Fruit fly (Drosophila melanogaster): ENCODE results near the gene CG10700.

Gene CG10700

DNA sequence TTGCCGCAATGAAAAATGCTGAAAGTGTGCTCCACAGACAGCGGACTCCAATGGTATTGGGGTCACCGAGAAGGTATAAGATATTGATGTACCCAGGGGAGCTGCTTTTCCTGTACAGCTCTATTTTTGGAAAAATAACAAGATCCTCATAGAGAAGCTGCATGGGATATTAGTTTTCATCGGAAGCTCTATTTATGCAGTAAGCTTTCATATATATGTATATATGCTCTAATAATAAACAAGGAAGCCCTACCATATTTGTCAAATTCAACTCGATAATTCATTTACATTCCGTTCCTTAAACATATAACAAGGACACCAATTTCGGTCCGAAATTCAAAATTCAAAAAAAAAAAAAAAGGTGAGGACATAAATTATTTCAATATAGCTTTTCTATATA is 22.9 kb upstream of the CG10700 start, which contains the start of the genes CG17344 and CG43731:
TSS of gene CG17344 (plus strand) at position 301 of the 400 bp plus-strand sequence.
TSS of gene CG43731 (plus strand) at position 301 of the 400 bp plus-strand sequence.
- no peak for TF ChIP-seq CG17801 (GFP tag; optimal IDR thresholded peaks at IDR 0.05; ENCODE audit: partially characterized antibody)

DNA sequence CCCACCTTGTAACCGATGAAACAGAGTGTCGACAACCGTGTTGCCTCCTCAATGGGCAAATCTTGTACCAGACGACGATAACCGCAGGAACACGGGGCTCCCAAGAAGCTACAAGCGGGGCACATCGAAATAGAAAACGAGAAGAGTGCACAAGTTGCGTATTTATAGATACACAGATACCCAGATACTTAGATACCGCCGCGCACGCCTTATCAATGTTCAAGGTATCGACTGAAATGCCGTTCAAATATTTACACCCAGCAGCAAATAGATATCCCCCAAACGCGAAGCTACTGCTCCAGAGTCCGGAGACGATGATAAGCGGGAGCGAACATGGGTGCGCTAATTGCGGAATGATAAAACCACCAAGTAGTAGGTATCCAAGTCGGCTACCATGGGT is 19.8 kb upstream of the CG10700 start:
- no peak for TF ChIP-seq CG17801 (GFP tag; optimal IDR thresholded peaks at IDR 0.05; ENCODE audit: partially characterized antibody)

DNA sequence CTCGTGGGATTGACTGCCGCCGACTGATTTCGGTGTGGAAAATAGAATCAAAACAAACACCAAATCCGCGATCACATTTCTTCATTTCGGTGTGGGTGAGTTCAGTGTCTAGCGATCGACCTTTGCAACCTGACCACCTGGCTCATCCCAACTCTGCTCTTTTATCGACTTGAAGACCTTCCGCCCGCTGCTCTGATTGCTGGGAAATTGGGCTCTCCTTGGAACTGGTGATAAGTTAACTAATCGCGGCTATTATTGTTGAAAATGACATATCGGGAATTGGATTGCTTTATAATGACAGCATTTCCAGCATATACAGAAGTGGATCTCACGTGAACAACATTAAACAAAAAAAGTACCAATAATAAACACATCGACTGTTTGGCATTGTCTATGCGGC is 18.5 kb upstream of the CG10700 start:
- TF ChIP-seq CG17801 (GFP tag; optimal IDR thresholded peaks at IDR 0.05; ENCODE audit: partially characterized antibody), result no peak

DNA sequence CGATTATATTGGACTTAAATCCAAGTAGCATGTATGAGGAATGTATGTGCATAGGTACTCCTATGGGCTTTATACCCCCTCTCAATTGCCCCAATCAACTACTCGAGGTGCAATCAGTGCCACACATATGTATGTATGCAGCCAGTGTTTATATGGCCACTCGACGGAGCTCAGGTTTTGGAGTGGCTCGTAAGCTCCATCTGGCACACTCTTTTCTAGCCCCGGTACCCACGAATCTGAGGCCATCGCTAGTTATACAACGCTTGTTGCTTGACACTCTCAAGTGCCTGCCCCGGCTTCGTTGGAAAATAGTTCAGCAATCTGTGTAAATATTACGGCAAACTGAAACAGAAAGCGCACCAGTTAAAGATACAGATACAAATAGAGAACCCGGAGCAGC is 17.5 kb upstream of the CG10700 start:
- TF ChIP-seq CG17801 (GFP tag; optimal IDR thresholded peaks at IDR 0.05; ENCODE audit: partially characterized antibody), result no peak

DNA sequence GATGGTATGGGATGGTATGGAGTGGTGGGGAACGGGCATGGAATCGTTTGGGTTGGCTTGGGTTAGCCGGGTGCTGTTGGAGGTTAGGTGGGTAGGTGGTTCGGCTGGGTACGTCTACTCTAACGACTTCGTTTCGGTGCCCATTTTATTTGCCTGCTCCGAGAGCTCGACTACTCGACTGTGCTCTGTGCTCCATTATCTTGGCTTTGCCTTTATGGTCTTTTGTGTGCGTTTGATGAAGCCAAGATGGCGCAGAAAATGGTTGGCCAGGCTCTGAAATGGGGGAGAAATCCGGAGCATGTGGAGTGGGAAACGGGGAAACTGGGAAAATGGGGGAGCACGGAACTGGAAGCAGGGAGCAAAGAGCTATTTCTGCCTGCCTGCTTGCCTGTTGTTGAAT is 15.0 kb upstream of the CG10700 start:
- TF ChIP-seq CG17801 (GFP tag; optimal IDR thresholded peaks at IDR 0.05; ENCODE audit: partially characterized antibody), result no peak

DNA sequence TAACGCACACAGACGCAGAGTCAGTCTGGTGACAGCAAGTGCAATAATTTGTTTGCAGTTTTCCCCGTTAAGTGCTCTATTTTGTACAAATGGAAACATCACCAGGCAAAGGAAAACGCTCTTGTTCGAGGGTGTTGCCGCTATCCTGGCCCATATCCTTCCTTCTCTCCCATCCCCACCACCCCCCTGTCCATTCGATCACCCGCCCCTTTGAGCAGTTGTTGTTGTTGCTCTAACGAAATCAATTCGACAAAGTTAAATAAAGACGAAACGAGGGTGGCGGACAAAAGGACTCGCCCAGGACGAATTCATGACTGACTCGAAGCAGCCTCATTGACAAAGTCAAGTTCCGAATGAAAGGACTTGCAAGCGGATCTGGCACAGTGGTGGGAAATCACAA is 10.6 kb upstream of the CG10700 start:
- TF ChIP-seq CG17801 (GFP tag; optimal IDR thresholded peaks at IDR 0.05; ENCODE audit: partially characterized antibody), result no peak

DNA sequence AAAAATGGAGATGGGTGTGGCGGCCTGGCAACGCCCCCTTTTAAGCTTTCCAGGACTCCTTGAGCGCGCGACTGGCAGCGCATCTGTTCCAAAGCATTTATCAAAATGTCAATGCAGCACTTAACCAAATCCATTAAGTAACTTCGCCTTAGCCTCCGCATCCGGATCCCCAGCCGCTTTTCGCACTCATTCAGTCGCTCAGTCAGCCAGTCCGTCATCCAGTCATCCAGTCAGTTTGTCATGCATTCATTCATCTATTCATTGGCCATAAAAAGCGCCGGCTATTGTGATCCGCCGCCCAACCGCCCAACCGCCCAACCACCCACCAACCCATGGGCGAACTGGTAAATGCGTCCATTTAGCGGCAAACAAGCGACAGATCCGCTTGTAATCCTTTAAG is 10.1 kb upstream of the CG10700 start:
- TF ChIP-seq CG17801 (GFP tag; optimal IDR thresholded peaks at IDR 0.05; ENCODE audit: partially characterized antibody), result no peak

DNA sequence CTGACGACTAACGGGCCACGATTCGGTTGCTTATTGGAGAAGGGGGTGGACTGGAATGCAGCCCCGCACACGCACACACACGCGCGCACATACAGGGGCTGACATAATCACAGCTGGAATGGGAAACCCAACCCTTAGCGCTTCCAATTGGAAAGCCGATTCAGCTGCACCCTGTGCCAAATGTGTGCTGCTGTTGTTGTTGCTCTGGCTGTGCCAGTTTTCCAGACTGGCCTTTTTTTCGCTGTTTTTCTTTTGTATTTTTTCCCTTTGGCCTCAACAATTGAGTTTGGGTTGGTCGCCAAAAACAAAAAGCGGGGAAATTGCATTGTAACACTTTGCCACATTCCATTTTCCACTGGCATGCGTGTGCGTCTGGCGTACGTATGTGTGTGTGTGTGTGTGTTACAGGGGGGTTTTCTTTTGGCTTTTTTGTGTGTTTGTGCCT is 4.5 kb upstream of the CG10700 start:
- no peak for TF ChIP-seq CG17801 (GFP tag; optimal IDR thresholded peaks at IDR 0.05; ENCODE audit: partially characterized antibody)

DNA sequence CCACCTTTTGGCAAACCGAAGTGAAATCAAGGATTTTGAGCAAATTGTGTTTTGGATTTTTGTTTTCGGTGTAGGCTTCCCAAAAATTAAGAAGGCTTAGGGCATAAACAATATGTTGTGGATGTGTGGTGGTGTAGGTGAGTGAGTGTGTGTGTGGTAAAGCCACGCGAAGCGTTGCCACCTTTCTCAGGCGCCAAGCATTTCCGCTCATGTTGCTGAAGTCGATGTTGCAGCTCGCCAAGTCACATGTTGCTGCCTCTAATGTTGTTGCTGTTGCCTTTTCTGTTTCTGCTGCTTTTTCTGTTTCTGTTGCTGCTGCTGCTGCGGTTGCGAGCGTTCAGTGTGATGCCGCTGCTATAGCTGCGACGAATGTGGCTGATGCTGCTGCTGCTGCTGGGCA is 914 bp upstream of the CG10700 start:
- TF ChIP-seq CG17801 (GFP tag; optimal IDR thresholded peaks at IDR 0.05; ENCODE audit: partially characterized antibody), result no peak

DNA sequence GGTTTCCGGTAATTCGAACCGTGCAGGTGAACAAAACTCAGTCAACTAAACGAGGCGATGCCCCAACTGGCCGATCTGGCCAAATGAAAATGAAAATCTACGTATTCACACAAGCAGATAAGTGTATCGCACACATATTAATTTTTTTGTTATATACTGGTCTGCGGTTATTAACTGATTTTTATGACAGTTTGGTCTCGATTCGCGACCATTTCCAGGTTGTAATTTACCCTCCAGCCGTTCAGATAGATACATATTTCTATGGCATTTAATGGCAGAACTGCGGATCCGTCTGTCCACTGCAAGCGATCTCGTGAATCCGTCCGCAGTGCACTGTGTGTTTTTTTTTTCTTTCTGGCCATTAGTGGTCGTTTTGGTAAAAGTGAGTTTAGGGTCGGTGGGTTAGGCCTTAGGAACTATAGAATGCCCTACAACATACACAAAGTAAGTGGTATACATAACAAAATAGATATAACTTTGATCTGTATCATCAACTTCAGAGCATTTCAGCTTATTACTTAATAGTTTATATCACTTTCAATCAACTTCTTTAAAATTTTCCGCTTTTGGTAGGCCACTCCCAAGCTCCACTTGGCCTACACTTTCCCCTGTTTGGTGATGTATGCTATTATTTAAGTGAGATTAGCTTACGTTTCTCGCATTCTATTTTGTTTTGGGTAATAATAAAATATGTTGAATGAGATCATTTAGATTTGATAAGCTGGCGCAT is 4.6 kb downstream of the CG10700 start, which contains the start of gene CG17572:
TSS of gene CG17572 (minus strand) at position 51 of the 730 bp plus-strand sequence.
- no peak for TF ChIP-seq CG17801 (GFP tag; optimal IDR thresholded peaks at IDR 0.05; ENCODE audit: partially characterized antibody)

DNA sequence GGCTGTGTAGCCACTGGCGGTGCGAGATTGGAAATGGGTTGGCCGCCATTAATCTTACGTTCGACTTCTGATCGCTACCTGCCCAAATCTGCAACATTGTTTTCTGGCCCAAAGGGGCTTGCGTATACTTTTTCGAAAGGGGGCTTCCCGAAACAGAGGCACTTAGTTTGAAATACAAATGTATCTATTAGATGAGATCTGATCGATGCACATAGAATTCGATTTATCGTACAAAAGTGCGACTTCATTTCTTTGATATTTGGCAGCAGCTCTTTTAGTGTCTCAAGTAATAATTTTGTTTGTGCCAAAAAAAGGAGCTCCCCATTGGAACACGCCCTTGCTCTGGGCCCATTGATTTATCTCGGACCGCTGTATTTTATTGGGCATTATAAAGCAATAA is 7.1 kb downstream of the CG10700 start:
- no peak for TF ChIP-seq CG17801 (GFP tag; optimal IDR thresholded peaks at IDR 0.05; ENCODE audit: partially characterized antibody)

DNA sequence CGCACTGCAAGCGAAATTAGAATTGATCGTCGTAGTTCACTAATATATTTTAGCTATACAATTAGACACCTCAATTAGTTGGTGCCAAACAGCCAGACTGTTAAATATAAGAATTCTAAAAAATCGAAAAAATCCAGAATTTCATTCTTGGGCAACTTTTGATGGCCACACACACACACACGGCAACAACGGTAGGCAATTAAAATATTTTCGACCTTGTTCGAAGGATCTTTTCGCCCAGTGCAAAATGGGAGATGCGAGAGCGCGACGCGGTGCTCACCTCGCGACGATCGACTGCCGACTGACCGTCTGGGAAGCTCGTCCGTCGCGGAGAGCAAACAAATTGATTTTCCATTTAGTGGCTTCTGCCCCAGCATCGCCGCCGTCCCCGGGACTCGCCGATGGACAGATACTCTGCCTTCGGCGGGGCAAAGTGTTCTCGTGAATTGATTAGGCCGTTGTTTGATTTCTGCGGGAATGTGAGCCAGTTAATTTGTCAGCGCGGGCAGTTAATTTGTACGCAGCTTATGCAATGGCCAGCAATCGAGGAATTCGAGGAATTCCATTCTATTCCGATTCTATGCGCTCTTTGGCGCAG is 9.2 kb downstream of the CG10700 start, which contains the start of gene CG10702:
TSS of gene CG10702 (minus strand) at position 304 of the 598 bp plus-strand sequence.
- TF ChIP-seq CG17801 (GFP tag; optimal IDR thresholded peaks at IDR 0.05; ENCODE audit: partially characterized antibody), result no peak

DNA sequence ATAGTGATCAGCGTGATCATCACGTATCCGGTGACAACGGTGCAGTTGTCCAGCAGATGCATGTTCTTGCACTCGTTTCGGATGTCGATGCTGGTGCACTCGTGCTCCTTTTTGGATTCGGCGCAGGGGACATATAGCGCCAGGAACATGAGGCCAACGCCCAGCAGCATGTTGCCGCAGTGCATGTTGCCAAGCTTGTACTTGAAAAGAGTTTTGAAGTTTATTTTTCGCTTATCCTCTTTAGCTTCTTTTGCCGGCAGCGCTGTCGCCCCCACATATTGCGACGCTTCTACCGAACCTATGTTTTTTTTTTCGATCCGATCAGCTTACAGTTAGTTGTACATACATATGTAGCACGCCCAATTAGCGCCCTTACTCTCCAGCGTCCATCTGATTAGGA is 10.4 kb downstream of the CG10700 start:
- no peak for TF ChIP-seq CG17801 (GFP tag; optimal IDR thresholded peaks at IDR 0.05; ENCODE audit: partially characterized antibody)

DNA sequence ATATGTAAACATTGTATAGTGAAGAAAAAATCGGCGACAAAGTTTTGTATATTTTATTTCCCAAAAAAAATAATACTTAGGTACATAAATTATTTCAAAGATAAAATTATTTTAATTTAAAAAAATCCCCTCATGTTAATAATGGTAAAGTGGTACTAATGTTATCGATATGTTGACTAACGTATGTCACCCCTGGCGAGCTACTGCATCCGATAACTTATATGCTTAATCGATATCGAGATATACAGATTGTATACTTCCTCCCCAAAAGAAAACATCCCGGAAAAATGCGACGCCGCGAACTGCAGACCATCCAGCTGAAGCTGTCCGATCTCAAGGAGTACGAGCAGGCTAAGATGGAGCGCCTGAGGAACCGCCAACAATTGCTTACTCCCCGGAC is 14.1 kb downstream of the CG10700 start, which contains the start of gene CG17343:
TSS of gene CG17343 (plus strand) at position 224 of the 400 bp plus-strand sequence.
- peak; percentile 13 for TF ChIP-seq CG17801 (GFP tag; optimal IDR thresholded peaks at IDR 0.05; ENCODE audit: partially characterized antibody)

DNA sequence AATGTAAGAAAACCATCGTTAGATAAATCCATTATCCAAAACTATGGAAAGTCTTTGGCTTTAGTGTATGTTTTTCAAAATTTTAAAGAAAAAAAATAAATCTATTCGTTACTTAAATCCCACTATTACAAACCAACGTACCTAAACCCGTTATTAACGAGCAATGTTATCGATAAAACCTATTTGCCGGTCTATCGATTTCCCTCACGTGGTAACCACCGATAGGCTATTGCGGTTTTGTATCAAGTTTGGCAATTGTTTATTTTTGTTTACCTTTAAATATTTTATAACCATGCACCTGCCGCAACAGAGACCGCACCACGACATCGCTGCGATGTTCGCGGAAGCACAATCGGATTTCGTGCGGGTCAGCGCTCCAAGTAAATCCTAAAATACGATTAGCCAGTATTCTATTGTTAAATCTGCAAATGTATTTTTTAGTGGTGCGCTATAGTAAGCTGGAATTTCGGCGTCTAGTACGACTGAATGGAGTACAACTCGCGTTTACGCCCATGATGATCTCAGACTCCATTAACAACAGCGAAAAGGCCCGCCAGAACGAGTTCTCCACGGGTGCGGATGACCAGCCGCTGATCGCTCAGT is 15.6 kb downstream of the CG10700 start, which contains the start of gene Dus4:
TSS of gene Dus4 (plus strand) at position 206 of the 603 bp plus-strand sequence.
- no peak for TF ChIP-seq CG17801 (GFP tag; optimal IDR thresholded peaks at IDR 0.05; ENCODE audit: partially characterized antibody)

DNA sequence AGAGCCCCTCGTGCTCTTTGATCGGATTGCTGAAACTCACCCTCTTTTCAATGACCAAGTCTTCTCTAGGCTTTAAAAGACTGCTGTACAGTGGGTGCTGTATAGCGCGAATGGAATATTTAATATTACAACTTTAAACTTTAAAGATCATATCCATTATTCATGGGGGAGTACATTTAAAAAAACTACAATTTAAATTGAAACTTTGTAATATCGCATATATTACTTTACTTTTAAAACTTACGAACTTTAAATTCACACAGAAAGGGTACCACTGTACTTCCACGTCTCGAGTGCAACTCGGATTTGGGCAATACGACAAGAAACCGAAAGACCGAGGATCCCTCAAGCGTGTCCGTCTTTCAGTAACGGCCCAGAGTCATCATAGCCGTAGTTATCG is 19.9 kb downstream of the CG10700 start, which contains the start of gene Phlpp:
TSS of gene Phlpp (plus strand) at position 214 of the 400 bp plus-strand sequence.
- no peak for TF ChIP-seq CG17801 (GFP tag; optimal IDR thresholded peaks at IDR 0.05; ENCODE audit: partially characterized antibody)

Measured in ovary, adult (tissue).